Fruit fly (Drosophila melanogaster) whole organism, embryonic: ENCODE results near the gene CG14742.
A peak's percentile ranks its signal among the peaks of the same experiment; 100 is the strongest.

Source experiments
- Asciz ChIP-seq: fragments of 200-800 bp; sonication (Bioruptor generic); optimal IDR thresholded peaks from 2 replicates; lab custom pipeline; 2017; ENCODE audit warnings: missing biosample characterization, mild to moderate bottlenecking, missing genetic modification characterization, missing genetic modification reagents
- Atf6 ChIP-seq: fragments of 200-800 bp; sonication (Bioruptor generic); IDR thresholded peaks from 2 replicates; pipeline ENCODE4 v1.3.6; 2022; ENCODE audit warnings: missing biosample characterization, missing genetic modification characterization
- Awh ChIP-seq: fragments of 200-800 bp; sonication (Bioruptor generic); IDR thresholded peaks from 2 replicates; pipeline ENCODE4, ENCODE4 v1.3.6; 2022; ENCODE audit warnings: missing biosample characterization, missing genetic modification characterization
- BtbVII ChIP-seq: fragments of 200-800 bp; sonication (Bioruptor generic); optimal IDR thresholded peaks from 3 replicates; lab custom pipeline; 2017; ENCODE audit warnings: missing biosample characterization, mild to moderate bottlenecking, missing genetic modification characterization
- CG10462 ChIP-seq: fragments of 200-800 bp; sonication (Bioruptor generic); optimal IDR thresholded peaks from 2 replicates; lab custom pipeline; 2016; ENCODE audit warnings: missing biosample characterization, missing genetic modification characterization
- CG11247 ChIP-seq: fragments of 200-800 bp; sonication (Bioruptor generic); IDR thresholded peaks from 2 replicates; pipeline ENCODE4 v1.3.6; 2022; ENCODE audit warnings: missing biosample characterization, missing genetic modification characterization
- CG12071 ChIP-seq: fragments of 200-800 bp; sonication (Bioruptor generic); optimal IDR thresholded peaks from 3 replicates; lab custom pipeline; 2018; ENCODE audit warnings: missing biosample characterization, mild to moderate bottlenecking, missing genetic modification characterization
- CG12299 ChIP-seq: fragments of 200-800 bp; sonication (Bioruptor generic); optimal IDR thresholded peaks from 2 replicates; lab custom pipeline; 2018; ENCODE audit warnings: missing biosample characterization, mild to moderate bottlenecking, missing genetic modification characterization
- CG12769 ChIP-seq: fragments of 200-800 bp; sonication (Bioruptor generic); optimal IDR thresholded peaks from 2 replicates; lab custom pipeline; 2019; ENCODE audit warnings: missing biosample characterization, mild to moderate bottlenecking, missing genetic modification characterization, moderate library complexity
- CG18599 ChIP-seq: fragments of 200-800 bp; sonication (Bioruptor generic); optimal IDR thresholded peaks from 3 replicates; lab custom pipeline; 2017; ENCODE audit warnings: missing biosample characterization, missing genetic modification characterization, mild to moderate bottlenecking, moderate library complexity, missing genetic modification reagents
- CG18619 ChIP-seq: fragments of 200-800 bp; sonication (Bioruptor generic); optimal IDR thresholded peaks from 3 replicates; lab custom pipeline; 2017; ENCODE audit warnings: missing biosample characterization, mild to moderate bottlenecking, missing genetic modification characterization
- CG2712 ChIP-seq: fragments of 200-800 bp; optimal IDR thresholded peaks from 3 replicates; lab custom pipeline; 2019; ENCODE audit warnings: missing biosample characterization, mild to moderate bottlenecking, missing genetic modification characterization, moderate library complexity
- CG30403 ChIP-seq: fragments of 200-800 bp; sonication (Bioruptor generic); optimal IDR thresholded peaks from 3 replicates; lab custom pipeline; 2016; ENCODE audit warnings: missing biosample characterization, missing genetic modification characterization
- CG31224 ChIP-seq: fragments of 200-800 bp; sonication (Bioruptor generic); IDR thresholded peaks from 2 replicates; pipeline ENCODE4 v1.3.6; 2022; ENCODE audit warnings: missing biosample characterization, missing genetic modification characterization
- CG33213 ChIP-seq: fragments of 200-800 bp; sonication (Bioruptor generic); optimal IDR thresholded peaks from 3 replicates; lab custom pipeline; 2016; ENCODE audit warnings: missing biosample characterization, missing genetic modification characterization
- CG3995 ChIP-seq: fragments of 200-800 bp; sonication (Bioruptor generic); optimal IDR thresholded peaks from 3 replicates; lab custom pipeline; 2016; ENCODE audit warnings: missing biosample characterization, missing genetic modification characterization
- CG6175 ChIP-seq: fragments of 200-800 bp; sonication (Bioruptor generic); IDR thresholded peaks from 3 replicates; pipeline ENCODE4 v1.3.6; 2022; ENCODE audit warnings: missing biosample characterization, missing genetic modification characterization
- CG7839 ChIP-seq: fragments of 200-800 bp; sonication (Bioruptor generic); optimal IDR thresholded peaks from 3 replicates; lab custom pipeline; 2018; ENCODE audit warnings: missing biosample characterization, mild to moderate bottlenecking, missing genetic modification characterization, moderate library complexity
- CG7963 ChIP-seq: fragments of 200-800 bp; sonication (Bioruptor generic); IDR thresholded peaks from 3 replicates; pipeline ENCODE4 v1.3.6; 2022; ENCODE audit warnings: missing biosample characterization, missing genetic modification characterization; ENCODE audit not compliant: partially characterized antibody
- CG8478 ChIP-seq: fragments of >200 bp; optimal IDR thresholded peaks from 2 replicates; lab custom pipeline; 2018
- CG9797 ChIP-seq: fragments of 200-800 bp; sonication (Bioruptor generic); optimal IDR thresholded peaks from 3 replicates; lab custom pipeline; 2018; ENCODE audit warnings: missing biosample characterization, mild to moderate bottlenecking, missing genetic modification characterization
- CTCF ChIP-seq: fragments of 200-800 bp; sonication (Bioruptor generic); optimal IDR thresholded peaks from 2 replicates; lab custom pipeline; 2017; ENCODE audit warnings: missing biosample characterization, mild to moderate bottlenecking, missing genetic modification characterization, moderate library complexity
- CkIIα-i1 ChIP-seq: fragments of 200-800 bp; sonication (Bioruptor generic); IDR thresholded peaks from 2 replicates; pipeline ENCODE4 v1.3.6; 2022; ENCODE audit warnings: missing biosample characterization, missing genetic modification characterization
- CoRest ChIP-seq: fragments of 200-800 bp; sonication (Bioruptor generic); optimal IDR thresholded peaks from 3 replicates; lab custom pipeline; 2018; ENCODE audit warnings: missing biosample characterization, mild to moderate bottlenecking, missing genetic modification characterization, moderate library complexity
- Dip2 ChIP-seq: fragments of 200-800 bp; sonication (Bioruptor generic); IDR thresholded peaks from 2 replicates; pipeline ENCODE4 v1.3.6; 2022; ENCODE audit warnings: missing biosample characterization, missing genetic modification characterization
- Doc3 ChIP-seq: fragments of 200-800 bp; sonication (Bioruptor generic); IDR thresholded peaks from 3 replicates; pipeline ENCODE4 v1.3.6; 2022; ENCODE audit warnings: missing biosample characterization, missing genetic modification characterization; ENCODE audit not compliant: partially characterized antibody
- H15 ChIP-seq: fragments of 200-800 bp; sonication (Bioruptor generic); IDR thresholded peaks from 3 replicates; pipeline ENCODE4 v1.3.6; 2022; ENCODE audit warnings: missing biosample characterization, missing genetic modification characterization
- Hmr ChIP-seq: fragments of 200-800 bp; sonication (Bioruptor generic); optimal IDR thresholded peaks from 3 replicates; lab custom pipeline; 2017; ENCODE audit warnings: mild to moderate bottlenecking, missing biosample characterization, missing genetic modification reagents, missing genetic modification characterization
- Hr78 ChIP-seq, 2 experiments: fragments of 200-800 bp in 1 of 2; fragments of >200 bp in 1 of 2; sonication (Bioruptor generic) in 1 of 2; optimal IDR thresholded peaks; 2 replicates each; lab custom pipeline; 2017 to 2019; ENCODE audit warnings: missing biosample characterization in 2 of 2, missing genetic modification characterization in 2 of 2, mild to moderate bottlenecking in 1 of 2, moderate library complexity in 1 of 2
- Jarid2 ChIP-seq: fragments of 200-800 bp; sonication (Bioruptor generic); optimal IDR thresholded peaks from 3 replicates; lab custom pipeline; 2017; ENCODE audit warnings: mild to moderate bottlenecking, missing biosample characterization, missing genetic modification reagents, missing genetic modification characterization
- Nf-YC ChIP-seq: fragments of 200-800 bp; optimal IDR thresholded peaks from 3 replicates; lab custom pipeline; 2019; ENCODE audit warnings: missing biosample characterization, mild to moderate bottlenecking, missing genetic modification characterization, moderate library complexity
- Poxn ChIP-seq: fragments of 200-800 bp; sonication (Bioruptor generic); IDR thresholded peaks from 2 replicates; pipeline ENCODE4 v1.3.6; 2022; ENCODE audit warnings: missing biosample characterization, missing genetic modification characterization
- Tbp ChIP-seq: fragments of >200 bp; optimal IDR thresholded peaks from 2 replicates; lab custom pipeline; 2018; ENCODE audit warnings: missing biosample characterization, missing genetic modification characterization
- corto ChIP-seq: fragments of 200-800 bp; sonication (Bioruptor generic); optimal IDR thresholded peaks from 2 replicates; lab custom pipeline; 2016; ENCODE audit warnings: missing biosample characterization, mild to moderate bottlenecking, missing genetic modification characterization, moderate library complexity
- dimm ChIP-seq: fragments of 200-800 bp; sonication (Bioruptor generic); IDR thresholded peaks from 2 replicates; pipeline ENCODE4 v1.3.6; 2022; ENCODE audit warnings: missing biosample characterization, missing genetic modification characterization
- gem ChIP-seq: fragments of 200-800 bp; sonication (Bioruptor generic); optimal IDR thresholded peaks from 2 replicates; lab custom pipeline; 2019; ENCODE audit warnings: missing biosample characterization, mild to moderate bottlenecking, missing genetic modification characterization, moderate library complexity
- grn ChIP-seq: fragments of 200-800 bp; sonication (Bioruptor generic); optimal IDR thresholded peaks from 3 replicates; lab custom pipeline; 2017; ENCODE audit warnings: missing biosample characterization, missing genetic modification characterization
- knrl ChIP-seq: fragments of 200-800 bp; sonication (Bioruptor generic); IDR thresholded peaks from 3 replicates; pipeline ENCODE4 v1.3.6; 2022; ENCODE audit warnings: missing biosample characterization, missing genetic modification characterization; ENCODE audit not compliant: partially characterized antibody
- oc ChIP-seq: fragments of 200-800 bp; sonication (Bioruptor generic); optimal IDR thresholded peaks from 2 replicates; lab custom pipeline; 2018; ENCODE audit warnings: missing biosample characterization, mild to moderate bottlenecking, missing genetic modification characterization, moderate library complexity
- pho ChIP-seq: fragments of 200-800 bp; sonication (Bioruptor generic); optimal IDR thresholded peaks from 2 replicates; lab custom pipeline; 2016; ENCODE audit warnings: missing biosample characterization, missing genetic modification characterization
- pnt ChIP-seq: fragments of 200-800 bp; sonication (Bioruptor generic); optimal IDR thresholded peaks from 3 replicates; lab custom pipeline; 2016; ENCODE audit warnings: missing biosample characterization, missing genetic modification characterization
- sens-2 ChIP-seq: fragments of 200-800 bp; sonication (Bioruptor generic); IDR thresholded peaks from 2 replicates; pipeline ENCODE4 v1.3.6; 2022; ENCODE audit warnings: missing biosample characterization, missing genetic modification characterization
- sisA ChIP-seq: fragments of 200-800 bp; sonication (Bioruptor generic); IDR thresholded peaks from 2 replicates; pipeline ENCODE4 v1.3.6; 2022; ENCODE audit warnings: missing biosample characterization, missing genetic modification characterization
- slou ChIP-seq: fragments of 200-800 bp; sonication (Bioruptor generic); optimal IDR thresholded peaks from 3 replicates; lab custom pipeline; 2016; ENCODE audit warnings: missing biosample characterization, missing genetic modification characterization
- unpg ChIP-seq: fragments of 200-800 bp; sonication (Bioruptor generic); optimal IDR thresholded peaks from 3 replicates; lab custom pipeline; 2018; ENCODE audit warnings: missing biosample characterization, mild to moderate bottlenecking, missing genetic modification characterization, moderate library complexity
- vfl ChIP-seq: fragments of 200-800 bp; sonication (Bioruptor generic); optimal IDR thresholded peaks from 2 replicates; lab custom pipeline; 2016; ENCODE audit warnings: missing biosample characterization, missing genetic modification characterization
- vvl ChIP-seq: fragments of 200-800 bp; sonication (Bioruptor generic); IDR thresholded peaks from 2 replicates; pipeline ENCODE4 v1.3.6; 2022; ENCODE audit warnings: missing biosample characterization, missing genetic modification characterization
- z ChIP-seq: fragments of 200-800 bp; sonication (Bioruptor generic); IDR thresholded peaks from 3 replicates; pipeline ENCODE4 v1.3.6; 2022; ENCODE audit warnings: missing biosample characterization, missing genetic modification characterization

Gene CG14742

DNA sequence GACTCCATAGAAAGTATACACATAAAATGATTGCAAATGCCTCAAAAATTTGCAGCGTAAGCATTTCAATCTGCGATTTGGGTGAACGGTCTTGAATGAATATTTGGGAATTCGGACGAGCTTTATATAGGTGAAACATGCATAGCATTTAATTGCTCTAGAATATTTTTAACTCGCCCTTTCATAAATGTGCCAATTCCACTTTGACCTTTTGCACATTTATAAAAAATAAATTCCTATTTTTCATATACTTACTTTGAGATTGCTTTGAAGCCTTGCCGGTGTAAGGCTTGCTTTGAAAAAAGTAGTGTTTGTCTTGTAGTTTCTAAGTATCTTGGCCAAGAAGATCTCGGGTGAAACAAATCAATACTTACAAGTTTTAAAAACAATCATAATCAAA is 20.3 kb downstream of the CG14742 start, which contains the start of gene Cyp313a5:
Cyp313a5 (minus strand) TSS at position 101 of the 400 bp plus-strand sequence.
- TF ChIP-seq CoRest (tag; lab: Kevin White, UChicago) = no peak
- TF ChIP-seq CG18599 = no peak
- TF ChIP-seq Dip2 (GFP tag; lab: Robert Waterston, UW) = no peak
- TF ChIP-seq CG11247 = no peak
- no peak for TF ChIP-seq CG7839
- TF ChIP-seq CG12299 (tag; lab: Kevin White, UChicago) = no peak
- TF ChIP-seq dimm (GFP tag; lab: Robert Waterston, UW) = no peak
- no peak for TF ChIP-seq CG30403 (GFP tag; lab: Kevin White, UChicago)
- no peak for TF ChIP-seq CG3995 (GFP tag; lab: Kevin White, UChicago)
- TF ChIP-seq CG9797 (GFP tag; lab: Kevin White, UChicago) = no peak
- TF ChIP-seq Hmr (GFP tag; lab: Kevin White, UChicago) = no peak

dm6 chr3R:12236804-12237203 is 22.5 kb downstream of the CG14742 start, which contains the start of gene Cyp313a2:
TSS of gene Cyp313a2 (minus strand) at chr3R:12236904.
- no peak for TF ChIP-seq slou (GFP tag; lab: Kevin White, UChicago)
- TF ChIP-seq CG8478 (lab: Kevin White, UChicago) = no peak
- TF ChIP-seq gem (tag; lab: Kevin White, UChicago) = no peak
- no peak for TF ChIP-seq vfl (GFP tag; lab: Kevin White, UChicago)
- TF ChIP-seq Doc3 = no peak
- no peak for TF ChIP-seq CG31224 (GFP tag; lab: Robert Waterston, UW)
- TF ChIP-seq Atf6 (GFP tag; lab: Robert Waterston, UW) = no peak
- no peak for TF ChIP-seq Poxn (GFP tag; lab: Robert Waterston, UW)
- no peak for TF ChIP-seq CG12769 (tag; lab: Kevin White, UChicago)
- TF ChIP-seq sens-2 (GFP tag; lab: Robert Waterston, UW) = no peak
- TF ChIP-seq CG7963 (GFP tag; lab: Robert Waterston, UW) = no peak
- no peak for TF ChIP-seq CG18619 (GFP tag; lab: Kevin White, UChicago)
- no peak for TF ChIP-seq BtbVII
- no peak for TF ChIP-seq sisA
- no peak for TF ChIP-seq CG2712 (tag; lab: Kevin White, UChicago)
- no peak for TF ChIP-seq Nf-YC (tag; lab: Kevin White, UChicago)
- no peak for TF ChIP-seq pnt (GFP tag; lab: Kevin White, UChicago)
- no peak for TF ChIP-seq pho (GFP tag; lab: Kevin White, UChicago)

dm6 chr3R:12239166-12239565 is 24.9 kb downstream of the CG14742 start, which contains the start of gene Cyp313a3:
TSS of gene Cyp313a3 (minus strand) at chr3R:12239266.
- no peak for TF ChIP-seq Jarid2 (GFP tag; lab: Kevin White, UChicago)
- TF ChIP-seq knrl (GFP tag; lab: Robert Waterston, UW) = 0 out of 3 replicates have a peak, but pooled peaks have one; percentile 6
- TF ChIP-seq oc (tag; lab: Kevin White, UChicago) = peak; percentile 1

- TF ChIP-seq H15 (GFP tag; lab: Robert Waterston, UW) (no peak), CG12071 (GFP tag; lab: Kevin White, UChicago) (peak; percentile 12), z (GFP tag; lab: Robert Waterston, UW) (peak; percentile 99), CG33213 (GFP tag; lab: Kevin White, UChicago) (no peak), corto (GFP tag; lab: Kevin White, UChicago) (no peak), Tbp (no peak), CkIIα-i1 (no peak), unpg (GFP tag; lab: Kevin White, UChicago) (peak; percentile 12), CTCF (GFP tag; lab: Kevin White, UChicago) (peak; percentile 36), grn (GFP tag; lab: Kevin White, UChicago) (peak; percentile 17), Hr78 (GFP tag; optimal IDR thresholded peaks at IDR 0.05; lab: Kevin White, UChicago) (peak in 1 of 2 experiments; percentile 62), vvl (GFP tag; lab: Robert Waterston, UW) (0 out of 2 replicates have a peak, but pooled peaks have one; percentile 51), Awh (GFP tag; lab: Robert Waterston, UW) (no peak), CG6175 (GFP tag; lab: Robert Waterston, UW) (peak; percentile 22; the same call in 1 of the 3 replicates), Asciz (GFP tag; lab: Kevin White, UChicago) (no peak), CG10462 (no peak)
Observed at dm6 chr3R:12244468-12245060, 30.3 kb downstream of the CG14742 start.
